Fruit fly (Drosophila melanogaster) S2 (cell line): ENCODE results near the gene CG2865.

ENCODE experiments used
- CG8478 ChIP-seq: fragments of >200 bp; optimal IDR thresholded peaks from 2 replicates; lab custom pipeline; 2018
- CTCF ChIP-seq, 2 experiments: fragments of >200 bp; optimal IDR thresholded peaks; 2 replicates each; lab custom pipeline; 2018

- TF ChIP-seq CG8478 (lab: Kevin White, UChicago) (no peak), CTCF (optimal IDR thresholded peaks at IDR 0.05; lab: Kevin White, UChicago) (no peak)
Observed at dm6 chrX:2275249-2275872, 17.9 kb downstream of the CG2865 start, which contains the start of gene Vml.
